Worm (Caenorhabditis elegans): ENCODE measurements around the gene srt-45.

DNA sequence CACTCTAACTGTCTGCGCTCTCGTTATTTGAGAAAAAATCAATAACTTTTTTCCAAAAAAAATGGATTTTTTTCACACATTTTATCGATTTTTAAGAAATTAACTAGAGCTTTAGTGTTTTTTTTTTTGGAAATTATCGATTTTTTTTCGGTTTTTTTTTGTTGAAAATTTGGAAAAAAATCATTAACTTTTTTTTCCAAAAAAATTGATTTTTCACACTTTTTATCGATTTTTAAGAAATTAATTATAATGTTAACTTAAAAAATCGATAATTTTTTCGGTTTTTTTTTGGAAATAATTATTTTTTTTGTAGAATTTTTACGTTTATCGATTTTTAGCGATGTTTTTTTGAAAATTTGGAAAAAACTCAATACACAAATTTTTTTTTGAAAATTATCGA, 39.7 kb upstream of the srt-45 start:
- TF ChIP-seq ama-1 (optimal IDR thresholded peaks at IDR 0.05) (no peak), hmg-4 (GFP tag; optimal IDR thresholded peaks at IDR 0.05) (no peak), tra-4 (tag; optimal IDR thresholded peaks at IDR 0.05) (no peak), B0310.2 (tag; optimal IDR thresholded peaks at IDR 0.05) (no peak), sea-1 (GFP tag; conservative IDR thresholded peaks at IDR 0.05) (no peak), ceh-36 (tag; optimal IDR thresholded peaks at IDR 0.05) (no peak), scrt-1 (GFP tag; IDR thresholded peaks at IDR 0.05) (no peak), aly-1 (tag; optimal IDR thresholded peaks at IDR 0.05) (no peak), hnd-1 (tag; optimal IDR thresholded peaks at IDR 0.05) (no peak), tbx-11 (GFP tag; IDR thresholded peaks at IDR 0.05) (no peak), flt-1 (GFP tag; IDR thresholded peaks at IDR 0.05) (no peak)
